Fruit fly (Drosophila melanogaster) whole organism, embryonic: ENCODE measurements around the gene CG7627.

Experiments
- Ada2b ChIP-seq: fragments of 200-800 bp; sonication (Bioruptor generic); IDR thresholded peaks from 2 replicates; pipeline ENCODE4 v1.3.6; 2022; ENCODE audit warnings: missing biosample characterization, missing genetic modification characterization
- Bgb ChIP-seq: fragments of 200-800 bp; sonication (Bioruptor generic); IDR thresholded peaks from 2 replicates; pipeline ENCODE4 v1.3.6; 2022; ENCODE audit warnings: missing biosample characterization, missing genetic modification characterization; ENCODE audit not compliant: partially characterized antibody
- CG10209 ChIP-seq: fragments of 200-800 bp; sonication (Bioruptor generic); optimal IDR thresholded peaks from 3 replicates; lab custom pipeline; 2017; ENCODE audit warnings: missing biosample characterization, mild to moderate bottlenecking, missing genetic modification characterization, missing genetic modification reagents
- CG10274 ChIP-seq: fragments of 200-800 bp; sonication (Bioruptor generic); optimal IDR thresholded peaks from 3 replicates; lab custom pipeline; 2017; ENCODE audit warnings: missing biosample characterization, mild to moderate bottlenecking, missing genetic modification characterization
- CG11085 ChIP-seq: fragments of 200-800 bp; sonication (Bioruptor generic); IDR thresholded peaks from 2 replicates; pipeline ENCODE4 v1.3.6; 2022; ENCODE audit warnings: missing biosample characterization, missing genetic modification characterization
- CG11398 ChIP-seq: fragments of 200-800 bp; sonication (Bioruptor generic); optimal IDR thresholded peaks from 2 replicates; lab custom pipeline; 2016; ENCODE audit warnings: missing biosample characterization, missing genetic modification characterization
- CG12659 ChIP-seq: fragments of 200-800 bp; sonication (Bioruptor generic); optimal IDR thresholded peaks from 3 replicates; lab custom pipeline; 2017; ENCODE audit warnings: mild to moderate bottlenecking, missing biosample characterization, missing genetic modification reagents, missing genetic modification characterization
- CG14710 ChIP-seq: fragments of 200-800 bp; sonication (Bioruptor generic); optimal IDR thresholded peaks from 3 replicates; lab custom pipeline; 2019; ENCODE audit warnings: missing biosample characterization, mild to moderate bottlenecking, missing genetic modification characterization, moderate library complexity
- CG15011 ChIP-seq: fragments of 200-800 bp; sonication (Bioruptor generic); optimal IDR thresholded peaks from 3 replicates; lab custom pipeline; 2018; ENCODE audit warnings: missing biosample characterization, mild to moderate bottlenecking, missing genetic modification characterization
- CG15479 ChIP-seq: fragments of 200-800 bp; sonication (Bioruptor generic); optimal IDR thresholded peaks from 3 replicates; lab custom pipeline; 2019; ENCODE audit warnings: missing biosample characterization, mild to moderate bottlenecking, missing genetic modification characterization, moderate library complexity
- CG42726 ChIP-seq: fragments of 200-800 bp; sonication (Bioruptor generic); IDR thresholded peaks from 2 replicates; pipeline ENCODE4 v1.3.6; 2022; ENCODE audit warnings: missing biosample characterization, missing genetic modification characterization; ENCODE audit not compliant: partially characterized antibody
- CG4404 ChIP-seq: fragments of 200-800 bp; sonication (Bioruptor generic); IDR thresholded peaks from 2 replicates; pipeline ENCODE4 v1.3.6; 2022; ENCODE audit warnings: missing biosample characterization, missing genetic modification characterization
- CG4424 ChIP-seq: fragments of 200-800 bp; sonication (Bioruptor generic); optimal IDR thresholded peaks from 3 replicates; lab custom pipeline; 2016; ENCODE audit warnings: missing biosample characterization, missing genetic modification characterization
- CG6254 ChIP-seq: fragments of 200-800 bp; sonication (Bioruptor generic); optimal IDR thresholded peaks from 3 replicates; lab custom pipeline; 2017; ENCODE audit warnings: mild to moderate bottlenecking, missing biosample characterization, missing genetic modification reagents, missing genetic modification characterization
- CG6654 ChIP-seq: fragments of 200-800 bp; sonication (Bioruptor generic); optimal IDR thresholded peaks from 2 replicates; lab custom pipeline; 2017; ENCODE audit warnings: missing biosample characterization, mild to moderate bottlenecking, missing genetic modification characterization
- CG7987 ChIP-seq: fragments of 200-800 bp; sonication (Bioruptor generic); optimal IDR thresholded peaks from 2 replicates; lab custom pipeline; 2018; ENCODE audit warnings: missing biosample characterization, mild to moderate bottlenecking, missing genetic modification characterization, moderate library complexity
- CG8388 ChIP-seq: fragments of 200-800 bp; sonication (Bioruptor generic); optimal IDR thresholded peaks from 2 replicates; lab custom pipeline; 2019; ENCODE audit warnings: missing biosample characterization, mild to moderate bottlenecking, missing genetic modification characterization, moderate library complexity
- CG9437 ChIP-seq: fragments of 200-800 bp; sonication (Bioruptor generic); optimal IDR thresholded peaks from 2 replicates; lab custom pipeline; 2018; ENCODE audit warnings: missing biosample characterization, mild to moderate bottlenecking, missing genetic modification characterization
- CG9797 ChIP-seq: fragments of 200-800 bp; sonication (Bioruptor generic); optimal IDR thresholded peaks from 3 replicates; lab custom pipeline; 2018; ENCODE audit warnings: missing biosample characterization, mild to moderate bottlenecking, missing genetic modification characterization
- CG9876 ChIP-seq: fragments of 200-800 bp; sonication (Bioruptor generic); optimal IDR thresholded peaks from 2 replicates; lab custom pipeline; 2016; ENCODE audit warnings: missing biosample characterization, missing genetic modification characterization
- CkIIα-i1 ChIP-seq: fragments of 200-800 bp; sonication (Bioruptor generic); IDR thresholded peaks from 2 replicates; pipeline ENCODE4 v1.3.6; 2022; ENCODE audit warnings: missing biosample characterization, missing genetic modification characterization
- D19B ChIP-seq: fragments of 200-800 bp; sonication (Bioruptor generic); optimal IDR thresholded peaks from 2 replicates; lab custom pipeline; 2017; ENCODE audit warnings: missing biosample characterization, mild to moderate bottlenecking, missing genetic modification characterization
- Drgx ChIP-seq: fragments of 200-800 bp; sonication (Bioruptor generic); IDR thresholded peaks from 2 replicates; pipeline ENCODE4 v1.3.6; 2022; ENCODE audit warnings: missing biosample characterization, missing genetic modification characterization
- Hsf ChIP-seq: fragments of 200-800 bp; sonication (Bioruptor generic); optimal IDR thresholded peaks from 3 replicates; lab custom pipeline; 2016; ENCODE audit warnings: missing biosample characterization, missing genetic modification characterization
- Lim3 ChIP-seq: fragments of 200-800 bp; sonication (Bioruptor generic); IDR thresholded peaks from 2 replicates; pipeline ENCODE4 v1.3.6; 2022; ENCODE audit warnings: missing biosample characterization, missing genetic modification characterization
- Meics ChIP-seq: fragments of 200-800 bp; sonication (Bioruptor generic); optimal IDR thresholded peaks from 2 replicates; lab custom pipeline; 2017; ENCODE audit warnings: missing biosample characterization, mild to moderate bottlenecking, missing genetic modification characterization
- Scr ChIP-seq: fragments of 200-800 bp; sonication (Bioruptor generic); IDR thresholded peaks from 2 replicates; pipeline ENCODE4 v1.3.6; 2022; ENCODE audit warnings: missing biosample characterization, missing genetic modification characterization; ENCODE audit not compliant: partially characterized antibody
- Trl ChIP-seq, 3 experiments: fragments of >200 bp in 2 of 3; fragments of 200-800 bp in 1 of 3; sonication (Bioruptor generic) in 1 of 3; optimal IDR thresholded peaks; 2 replicates in 1 of 3; 3 replicates in 2 of 3; lab custom pipeline; 2016 to 2017; ENCODE audit warnings: missing biosample characterization in 1 of 3, missing genetic modification characterization in 1 of 3
- ap ChIP-seq: fragments of 200-800 bp; sonication (Bioruptor generic); IDR thresholded peaks from 2 replicates; pipeline ENCODE4 v1.3.6; 2022; ENCODE audit warnings: missing biosample characterization, missing genetic modification characterization
- ara ChIP-seq: fragments of 200-800 bp; sonication (Bioruptor generic); IDR thresholded peaks from 2 replicates; pipeline ENCODE4 v1.3.6; 2022; ENCODE audit warnings: missing biosample characterization, missing genetic modification characterization
- ase ChIP-seq: fragments of 200-800 bp; sonication (Bioruptor generic); IDR thresholded peaks from 3 replicates; pipeline ENCODE4 v1.3.6; 2022; ENCODE audit warnings: missing biosample characterization, missing genetic modification characterization
- az2 ChIP-seq: fragments of 200-800 bp; sonication (Bioruptor generic); optimal IDR thresholded peaks from 3 replicates; lab custom pipeline; 2016; ENCODE audit warnings: missing biosample characterization, missing genetic modification characterization
- chif ChIP-seq, 2 experiments: fragments of 200-800 bp; sonication (Bioruptor generic); optimal IDR thresholded peaks; 3 replicates each; lab custom pipeline; 2016; ENCODE audit warnings: missing biosample characterization in 2 of 2, missing genetic modification characterization in 2 of 2
- chinmo ChIP-seq: fragments of 200-800 bp; sonication (Bioruptor generic); IDR thresholded peaks from 4 replicates; pipeline ENCODE4 v1.3.6; 2022; ENCODE audit warnings: missing biosample characterization, missing genetic modification characterization; ENCODE audit not compliant: partially characterized antibody
- chn ChIP-seq: fragments of 200-800 bp; sonication (Bioruptor generic); optimal IDR thresholded peaks from 2 replicates; lab custom pipeline; 2016; ENCODE audit warnings: missing biosample characterization, missing genetic modification characterization
- gfzf ChIP-seq: fragments of 200-800 bp; sonication (Bioruptor generic); optimal IDR thresholded peaks from 2 replicates; lab custom pipeline; 2016; ENCODE audit warnings: missing biosample characterization, mild to moderate bottlenecking, missing genetic modification characterization, moderate library complexity
- grn ChIP-seq: fragments of 200-800 bp; sonication (Bioruptor generic); optimal IDR thresholded peaks from 3 replicates; lab custom pipeline; 2017; ENCODE audit warnings: missing biosample characterization, missing genetic modification characterization
- her ChIP-seq: fragments of 200-800 bp; sonication (Bioruptor generic); optimal IDR thresholded peaks from 2 replicates; lab custom pipeline; 2016; ENCODE audit warnings: missing biosample characterization, missing genetic modification characterization
- ind ChIP-seq: fragments of 200-800 bp; sonication (Bioruptor generic); optimal IDR thresholded peaks from 3 replicates; lab custom pipeline; 2016; ENCODE audit warnings: missing biosample characterization, missing genetic modification characterization
- kah ChIP-seq: fragments of 200-800 bp; sonication (Bioruptor generic); optimal IDR thresholded peaks from 2 replicates; lab custom pipeline; 2018; ENCODE audit warnings: missing biosample characterization, mild to moderate bottlenecking, missing genetic modification characterization
- lola ChIP-seq, 3 experiments: fragments of >200 bp in 2 of 3; fragments of 200-800 bp in 1 of 3; sonication (Bioruptor generic) in 1 of 3; optimal IDR thresholded peaks; 2 replicates each; lab custom pipeline; 2017 to 2019; ENCODE audit warnings: missing biosample characterization in 3 of 3, missing genetic modification characterization in 3 of 3, mild to moderate bottlenecking in 1 of 3, moderate library complexity in 1 of 3
- mam ChIP-seq: fragments of 200-800 bp; sonication (Bioruptor generic); optimal IDR thresholded peaks from 3 replicates; lab custom pipeline; 2016; ENCODE audit warnings: missing biosample characterization, missing genetic modification characterization
- nerfin-1 ChIP-seq: fragments of 200-800 bp; sonication (Bioruptor generic); optimal IDR thresholded peaks from 3 replicates; lab custom pipeline; 2019; ENCODE audit warnings: missing biosample characterization, mild to moderate bottlenecking, missing genetic modification characterization, moderate library complexity
- slbo ChIP-seq: fragments of 200-800 bp; sonication (Bioruptor generic); IDR thresholded peaks from 2 replicates; pipeline ENCODE4 v1.3.6; 2022; ENCODE audit warnings: missing biosample characterization, missing genetic modification characterization
- slp2 ChIP-seq: fragments of 200-800 bp; sonication (Bioruptor generic); optimal IDR thresholded peaks from 2 replicates; lab custom pipeline; 2016; ENCODE audit warnings: missing biosample characterization, missing genetic modification characterization
- sob ChIP-seq: fragments of 200-800 bp; sonication (Bioruptor generic); IDR thresholded peaks from 2 replicates; pipeline ENCODE4 v1.3.6; 2022; ENCODE audit warnings: missing biosample characterization, missing genetic modification characterization
- vvl ChIP-seq: fragments of 200-800 bp; sonication (Bioruptor generic); IDR thresholded peaks from 2 replicates; pipeline ENCODE4 v1.3.6; 2022; ENCODE audit warnings: missing biosample characterization, missing genetic modification characterization
- zfh1 ChIP-seq: fragments of 200-800 bp; sonication (Bioruptor generic); IDR thresholded peaks from 3 replicates; pipeline ENCODE4 v1.3.6; 2022; ENCODE audit warnings: missing biosample characterization, missing genetic modification characterization

Gene CG7627

DNA sequence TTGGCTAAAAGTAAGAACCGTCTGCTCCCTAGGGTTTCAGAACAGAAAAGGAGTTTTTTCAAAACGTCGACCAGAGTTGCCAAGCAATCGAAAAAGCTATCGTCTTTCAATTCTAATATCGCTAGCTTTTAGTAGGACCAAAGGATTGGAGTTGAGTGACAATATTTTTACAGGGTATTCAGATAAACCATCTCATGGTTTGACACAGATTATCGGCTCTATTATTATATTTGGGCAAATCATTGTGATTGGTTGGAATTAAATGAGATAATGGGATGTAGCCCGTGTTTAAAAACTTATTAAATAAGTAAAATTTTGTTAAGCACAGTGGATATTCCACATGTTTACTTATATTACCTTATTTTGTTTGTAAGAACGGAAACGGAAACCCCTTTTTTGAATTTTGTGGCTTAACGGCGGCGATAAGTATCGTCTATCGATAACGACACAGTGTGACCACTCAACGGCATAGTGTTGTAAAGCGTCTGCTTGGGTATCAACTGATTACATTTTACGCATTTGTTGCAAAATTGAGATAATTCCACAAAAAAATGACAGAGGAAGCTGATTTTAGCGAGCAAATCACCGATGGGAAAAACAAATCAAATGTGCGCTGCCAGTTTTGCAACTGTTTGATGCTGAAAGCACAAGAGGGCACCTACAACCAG lies 42.3 kb downstream of the CG7627 start, which contains the start of the genes mtsh and strat (continued):
- TF ChIP-seq az2 (GFP tag; lab: Kevin White, UChicago) = peak; percentile 19
- peak; percentile 45 for TF ChIP-seq D19B (GFP tag; lab: Kevin White, UChicago)
- TF ChIP-seq nerfin-1 (tag; lab: Kevin White, UChicago) = peak; percentile 56
- peak; percentile 6 for TF ChIP-seq CG9876 (GFP tag; lab: Kevin White, UChicago)
- TF ChIP-seq CG11085 (GFP tag; lab: Robert Waterston, UW) = peak; percentile 21; the same call in 1 of the 2 replicates
- no peak for TF ChIP-seq ap (GFP tag; lab: Robert Waterston, UW)
- TF ChIP-seq CG6254 (GFP tag; lab: Kevin White, UChicago) = peak; percentile 30
- TF ChIP-seq slbo (GFP tag; lab: Robert Waterston, UW) = peak; percentile 62
- TF ChIP-seq chn = peak; percentile 28
- no peak for TF ChIP-seq Trl (optimal IDR thresholded peaks at IDR 0.05; lab: Kevin White, UChicago)
- TF ChIP-seq Trl (GFP tag; optimal IDR thresholded peaks at IDR 0.05; lab: Kevin White, UChicago) = peak; percentile 49
- peak; percentile 16; the same call in 1 of the 2 replicates for TF ChIP-seq Ada2b (GFP tag; lab: Robert Waterston, UW)
- TF ChIP-seq kah (GFP tag; lab: Kevin White, UChicago) = peak; percentile 26
- peak; percentile 76 for TF ChIP-seq sob (GFP tag; lab: Robert Waterston, UW)
- TF ChIP-seq CkIIα-i1 (GFP tag; lab: Robert Waterston, UW) = no peak
- no peak for TF ChIP-seq CG6654 (GFP tag; lab: Kevin White, UChicago)
- TF ChIP-seq her (GFP tag; lab: Kevin White, UChicago) = peak; percentile 61
- peak; percentile 21 for TF ChIP-seq slp2 (GFP tag; lab: Kevin White, UChicago)
- peak; percentile 50 for TF ChIP-seq gfzf
- peak; percentile 61 for TF ChIP-seq CG9437 (GFP tag; lab: Kevin White, UChicago)
- TF ChIP-seq Meics = peak; percentile 81
- no peak for TF ChIP-seq CG42726 (GFP tag; lab: Robert Waterston, UW)
- 0 out of 2 replicates have a peak, but pooled peaks have one; percentile 42 for TF ChIP-seq ara
- TF ChIP-seq CG4424 = peak; percentile 47
- TF ChIP-seq CG7987 (GFP tag; lab: Kevin White, UChicago) = peak; percentile 84
- peak; percentile 48 for TF ChIP-seq CG8388 (GFP tag; lab: Kevin White, UChicago)
- TF ChIP-seq ind (GFP tag; lab: Kevin White, UChicago) = peak; percentile 40
- TF ChIP-seq Lim3 = no peak
- peak; percentile 88; the same call in 3 of the 4 replicates for TF ChIP-seq chinmo (GFP tag; lab: Robert Waterston, UW)
- peak; percentile 66 for TF ChIP-seq CG15011 (GFP tag; lab: Kevin White, UChicago)
- peak; percentile 74 for TF ChIP-seq zfh1 (GFP tag; lab: Robert Waterston, UW)
- TF ChIP-seq CG11398 (GFP tag; lab: Kevin White, UChicago) = no peak
- TF ChIP-seq Bgb (GFP tag; lab: Robert Waterston, UW) = peak; percentile 73
- TF ChIP-seq CG12659 (GFP tag; lab: Kevin White, UChicago) = peak; percentile 55
- TF ChIP-seq CG10274 = peak; percentile 27
- peak; percentile 49 for TF ChIP-seq Hsf (GFP tag; lab: Kevin White, UChicago)
- TF ChIP-seq ase = peak; percentile 56; the same call in 2 of the 3 replicates
- TF ChIP-seq grn (GFP tag; lab: Kevin White, UChicago) = peak; percentile 38
- peak; percentile 62 for TF ChIP-seq Scr (GFP tag; lab: Robert Waterston, UW)
- 0 out of 2 replicates have a peak, but pooled peaks have one; percentile 23 for TF ChIP-seq CG4404 (GFP tag; lab: Robert Waterston, UW)
- peak; percentile 21 for TF ChIP-seq CG10209 (GFP tag; lab: Kevin White, UChicago)
- TF ChIP-seq CG15479 = peak; percentile 47
- TF ChIP-seq chif (GFP tag; optimal IDR thresholded peaks at IDR 0.05; lab: Kevin White, UChicago) = peak; percentile 10 to 23
- TF ChIP-seq Drgx = no peak
- peak; percentile 59 for TF ChIP-seq mam (GFP tag; lab: Kevin White, UChicago)
- TF ChIP-seq lola (GFP tag; optimal IDR thresholded peaks at IDR 0.05; lab: Kevin White, UChicago) = peak in 1 of 3 experiments; percentile 19
- TF ChIP-seq CG9797 (GFP tag; lab: Kevin White, UChicago) = peak; percentile 84
- peak; percentile 90 for TF ChIP-seq CG14710 (tag; lab: Kevin White, UChicago)
- peak; percentile 76 for TF ChIP-seq vvl (GFP tag; lab: Robert Waterston, UW)
